Fruit fly (Drosophila melanogaster) whole organism, prepupa: ENCODE measurements around the gene CG2224.

Experiments
- Blimp-1 ChIP-seq: fragments of 200-800 bp; sonication (Bioruptor generic); optimal IDR thresholded peaks from 3 replicates; lab custom pipeline; 2017; ENCODE audit warnings: missing biosample characterization, missing genetic modification characterization, mild to moderate bottlenecking, moderate library complexity, missing genetic modification reagents
- CG11762 ChIP-seq: fragments of 200-800 bp; sonication (Bioruptor generic); optimal IDR thresholded peaks from 3 replicates; lab custom pipeline; 2016; ENCODE audit warnings: missing biosample characterization, missing genetic modification characterization; ENCODE audit not compliant: insufficient read depth
- CG15336 ChIP-seq: fragments of 200-800 bp; sonication (Bioruptor generic); IDR thresholded peaks from 2 replicates; pipeline ENCODE4 v1.3.6; 2022; ENCODE audit warnings: missing biosample characterization, missing genetic modification characterization
- CG32006 ChIP-seq: fragments of 200-800 bp; sonication (Bioruptor generic); optimal IDR thresholded peaks from 3 replicates; lab custom pipeline; 2017; ENCODE audit warnings: missing biosample characterization, mild to moderate bottlenecking, missing genetic modification characterization
- CG34406 ChIP-seq: fragments of 200-800 bp; sonication (Bioruptor generic); optimal IDR thresholded peaks from 3 replicates; lab custom pipeline; 2016; ENCODE audit warnings: missing biosample characterization, missing genetic modification characterization
- CG4318 ChIP-seq: fragments of 200-800 bp; sonication (Bioruptor generic); optimal IDR thresholded peaks from 3 replicates; lab custom pipeline; 2017; ENCODE audit warnings: missing biosample characterization, mild to moderate bottlenecking, missing genetic modification characterization
- CG6163 ChIP-seq: fragments of 200-800 bp; sonication (Bioruptor generic); IDR thresholded peaks from 3 replicates; pipeline ENCODE4 v1.3.6; 2022; ENCODE audit warnings: missing biosample characterization, missing genetic modification characterization
- CG6276 ChIP-seq: fragments of 200-800 bp; sonication (Bioruptor generic); optimal IDR thresholded peaks from 2 replicates; lab custom pipeline; 2017; ENCODE audit warnings: missing biosample characterization, mild to moderate bottlenecking, missing genetic modification characterization
- CG6792 ChIP-seq: fragments of 200-800 bp; sonication (Bioruptor generic); optimal IDR thresholded peaks from 3 replicates; lab custom pipeline; 2016; ENCODE audit warnings: missing biosample characterization, missing genetic modification characterization
- CG6808 ChIP-seq: fragments of 200-800 bp; sonication (Bioruptor generic); optimal IDR thresholded peaks from 3 replicates; lab custom pipeline; 2017; ENCODE audit warnings: missing biosample characterization, missing genetic modification characterization, mild to moderate bottlenecking, moderate library complexity, missing genetic modification reagents
- CG8119 ChIP-seq: fragments of 200-800 bp; sonication (Bioruptor generic); IDR thresholded peaks from 3 replicates; pipeline ENCODE4 v1.3.6; 2022; ENCODE audit warnings: missing biosample characterization, missing genetic modification characterization
- Eip75B ChIP-seq: fragments of 200-800 bp; sonication (Bioruptor generic); optimal IDR thresholded peaks from 3 replicates; lab custom pipeline; 2016; ENCODE audit warnings: missing biosample characterization, missing genetic modification characterization
- Eip78C ChIP-seq: fragments of 200-800 bp; sonication (Bioruptor generic); peaks from one replicate; lab custom pipeline; 2016; ENCODE audit warnings: missing biosample characterization, missing genetic modification characterization
- Ets96B ChIP-seq: fragments of 200-800 bp; optimal IDR thresholded peaks from 2 replicates; lab custom pipeline; 2019; ENCODE audit warnings: missing biosample characterization, mild to moderate bottlenecking, missing genetic modification characterization, moderate library complexity
- Hr39 ChIP-seq: fragments of 200-800 bp; sonication (Bioruptor generic); optimal IDR thresholded peaks from 2 replicates; lab custom pipeline; 2016; ENCODE audit warnings: missing biosample characterization, missing genetic modification characterization
- Met ChIP-seq: fragments of 200-800 bp; sonication (Bioruptor generic); optimal IDR thresholded peaks from 3 replicates; lab custom pipeline; 2016; ENCODE audit warnings: missing biosample characterization, missing genetic modification characterization
- OdsH ChIP-seq: fragments of 200-800 bp; sonication (Bioruptor generic); optimal IDR thresholded peaks from 3 replicates; lab custom pipeline; 2016; ENCODE audit warnings: missing biosample characterization, missing genetic modification characterization
- Sox102F ChIP-seq: fragments of 200-800 bp; sonication (Bioruptor generic); optimal IDR thresholded peaks from 2 replicates; lab custom pipeline; 2016; ENCODE audit warnings: missing biosample characterization, mild to moderate bottlenecking, missing genetic modification characterization
- acj6 ChIP-seq: fragments of 200-800 bp; sonication (Bioruptor generic); optimal IDR thresholded peaks from 3 replicates; lab custom pipeline; 2016; ENCODE audit warnings: missing biosample characterization, missing genetic modification characterization
- cyc ChIP-seq: fragments of 200-800 bp; sonication (Bioruptor generic); optimal IDR thresholded peaks from 3 replicates; lab custom pipeline; 2016; ENCODE audit warnings: missing biosample characterization, missing genetic modification characterization
- eg ChIP-seq: fragments of 200-800 bp; sonication (Bioruptor generic); IDR thresholded peaks from 3 replicates; pipeline ENCODE4 v1.3.6; 2022; ENCODE audit warnings: missing biosample characterization, missing genetic modification characterization
- esn ChIP-seq: fragments of 200-800 bp; sonication (Bioruptor generic); optimal IDR thresholded peaks from 2 replicates; lab custom pipeline; 2016; ENCODE audit warnings: missing biosample characterization, mild to moderate bottlenecking, missing genetic modification characterization, moderate library complexity
- fd85E ChIP-seq: fragments of 200-800 bp; sonication (Bioruptor generic); optimal IDR thresholded peaks from 3 replicates; lab custom pipeline; 2016; ENCODE audit warnings: missing biosample characterization, missing genetic modification characterization
- fkh ChIP-seq: fragments of 200-800 bp; sonication (Bioruptor generic); optimal IDR thresholded peaks from 3 replicates; lab custom pipeline; 2017; ENCODE audit warnings: missing biosample characterization, mild to moderate bottlenecking, missing genetic modification characterization, moderate library complexity
- spab ChIP-seq: fragments of 200-800 bp; sonication (Bioruptor generic); optimal IDR thresholded peaks from 2 replicates; lab custom pipeline; 2017; ENCODE audit warnings: missing biosample characterization, mild to moderate bottlenecking, missing genetic modification characterization, missing genetic modification reagents
- ss ChIP-seq, 2 experiments: fragments of 200-800 bp; sonication (Bioruptor generic); optimal IDR thresholded peaks; 2 replicates in 1 of 2; 3 replicates in 1 of 2; lab custom pipeline; 2017 to 2018; ENCODE audit warnings: mild to moderate bottlenecking in 2 of 2, missing biosample characterization in 2 of 2, missing genetic modification characterization in 2 of 2, moderate library complexity in 1 of 2
- svp ChIP-seq: fragments of 200-800 bp; sonication (Bioruptor generic); peaks from one replicate; lab custom pipeline; 2016; ENCODE audit warnings: missing biosample characterization, missing genetic modification characterization

Gene CG2224

DNA sequence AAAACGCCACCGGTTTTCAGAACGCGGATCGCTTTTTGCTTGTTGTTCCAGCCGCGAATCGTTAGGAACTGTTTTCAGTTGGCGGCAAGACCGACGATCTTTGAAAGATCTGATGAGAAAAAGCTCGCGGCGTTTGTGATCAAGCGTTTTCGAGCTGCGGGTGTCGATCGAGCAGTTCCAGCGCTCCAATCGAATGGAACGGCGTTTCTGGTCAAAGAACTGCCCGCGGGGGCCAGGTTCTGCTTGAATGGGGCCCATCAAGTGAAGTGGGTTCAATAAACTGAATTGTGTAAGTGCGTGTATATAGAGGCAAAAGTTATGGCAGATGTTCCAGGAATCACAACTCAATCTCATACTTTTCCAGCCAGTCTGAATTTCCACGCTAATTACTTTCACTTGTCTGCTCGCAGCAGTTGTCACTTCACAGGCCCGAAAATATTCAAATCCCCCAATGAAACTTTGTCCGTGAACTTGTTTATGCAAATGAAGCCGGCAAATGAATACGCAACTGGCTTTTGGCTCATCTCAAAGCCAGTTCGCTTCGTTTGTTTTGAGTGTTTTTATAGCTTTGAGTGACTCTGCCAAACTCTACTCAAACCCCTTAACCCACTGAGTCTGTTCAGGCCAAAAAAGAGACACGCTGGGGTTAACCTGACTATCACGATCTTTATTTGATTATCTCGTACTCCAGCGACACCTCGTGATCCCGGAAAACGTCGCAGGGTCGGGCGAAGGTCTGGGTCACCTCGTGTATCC, 37.2 kb upstream of the CG2224 start, which contains the start of gene PH4alphaMP:
PH4alphaMP (minus strand) TSS at position 51 of the 756 bp plus-strand sequence.
- TF ChIP-seq svp (GFP tag; lab: Kevin White, UChicago) (peak; percentile 23), fd85E (GFP tag; lab: Kevin White, UChicago) (no peak), Blimp-1 (GFP tag; lab: Kevin White, UChicago) (peak; percentile 33), CG4318 (no peak), Ets96B (tag; lab: Kevin White, UChicago) (no peak), CG6792 (GFP tag; lab: Kevin White, UChicago) (no peak), CG6163 (GFP tag; lab: Robert Waterston, UW) (no peak), Sox102F (GFP tag; lab: Kevin White, UChicago) (no peak), Eip75B (GFP tag; lab: Kevin White, UChicago) (no peak)

dm6 chr3R:30489797-30490196, 30.7 kb upstream of the CG2224 start, which contains the start of gene PH4alphaSG2:
Gene PH4alphaSG2, plus strand, starts transcription at chr3R:30490074.
- TF ChIP-seq cyc (GFP tag; lab: Kevin White, UChicago), result no peak
- TF ChIP-seq fkh, result peak; percentile 43
- TF ChIP-seq, all 60 proteins: peak for 1

DNA sequence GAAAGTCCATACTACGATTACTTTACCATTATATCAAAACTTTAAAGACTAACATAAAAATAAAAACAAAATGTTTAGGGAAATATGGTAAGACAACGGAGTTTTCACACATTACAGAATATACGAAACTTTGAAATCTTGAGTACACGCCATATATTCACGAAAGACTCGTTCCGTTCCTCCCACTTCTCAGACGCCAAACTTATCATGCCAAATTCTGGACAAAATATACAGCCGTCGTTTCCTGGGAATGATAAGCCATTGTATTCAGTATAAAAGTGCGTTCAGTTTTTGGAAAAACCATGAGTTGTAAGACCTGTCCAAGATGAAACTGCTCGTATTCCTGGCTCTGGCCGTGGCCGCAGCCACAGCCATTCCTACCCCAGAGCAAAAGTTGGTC, 29.6 kb upstream of the CG2224 start, which contains the start of gene Jon99Fi:
Jon99Fi (plus strand) TSS at position 301 of the 400 bp plus-strand sequence.
- TF ChIP-seq Sox102F (GFP tag; lab: Kevin White, UChicago) (no peak), Hr39 (GFP tag; lab: Kevin White, UChicago) (no peak), CG6276 (GFP tag; lab: Kevin White, UChicago) (no peak), CG15336 (GFP tag; lab: Robert Waterston, UW) (no peak), Ets96B (tag; lab: Kevin White, UChicago) (no peak), CG34406 (GFP tag; lab: Kevin White, UChicago) (no peak), Eip78C (no peak), fd85E (GFP tag; lab: Kevin White, UChicago) (no peak), CG6808 (GFP tag; lab: Kevin White, UChicago) (no peak), Eip75B (GFP tag; lab: Kevin White, UChicago) (no peak), CG8119 (GFP tag; lab: Robert Waterston, UW) (no peak), ss (GFP tag; optimal IDR thresholded peaks at IDR 0.05; lab: Kevin White, UChicago) (no peak)

dm6 chr3R:30487828-30488227, 28.7 kb upstream of the CG2224 start, which contains the start of gene Jon99Fii:
Gene Jon99Fii, minus strand, starts transcription at chr3R:30487928.
- TF ChIP-seq acj6 (GFP tag; lab: Kevin White, UChicago), result no peak

dm6 chr3R:30476367-30476766, 17.3 kb upstream of the CG2224 start, which contains the start of gene spdo:
Gene spdo, plus strand, starts transcription at chr3R:30476684.
- no peak for TF ChIP-seq CG6792 (GFP tag; lab: Kevin White, UChicago)
- no peak for TF ChIP-seq CG32006 (GFP tag; lab: Kevin White, UChicago)
- no peak for TF ChIP-seq spab (GFP tag; lab: Kevin White, UChicago)
- TF ChIP-seq CG11762, result no peak
- no peak for TF ChIP-seq eg (GFP tag; lab: Robert Waterston, UW)
- no peak for TF ChIP-seq CG34406 (GFP tag; lab: Kevin White, UChicago)
- TF ChIP-seq Met (GFP tag; lab: Kevin White, UChicago), result no peak
- TF ChIP-seq Blimp-1 (GFP tag; lab: Kevin White, UChicago), result no peak
- no peak for TF ChIP-seq acj6 (GFP tag; lab: Kevin White, UChicago)
- TF ChIP-seq esn, result no peak
- no peak for TF ChIP-seq OdsH (GFP tag; lab: Kevin White, UChicago)
- no peak for TF ChIP-seq cyc (GFP tag; lab: Kevin White, UChicago)

DNA sequence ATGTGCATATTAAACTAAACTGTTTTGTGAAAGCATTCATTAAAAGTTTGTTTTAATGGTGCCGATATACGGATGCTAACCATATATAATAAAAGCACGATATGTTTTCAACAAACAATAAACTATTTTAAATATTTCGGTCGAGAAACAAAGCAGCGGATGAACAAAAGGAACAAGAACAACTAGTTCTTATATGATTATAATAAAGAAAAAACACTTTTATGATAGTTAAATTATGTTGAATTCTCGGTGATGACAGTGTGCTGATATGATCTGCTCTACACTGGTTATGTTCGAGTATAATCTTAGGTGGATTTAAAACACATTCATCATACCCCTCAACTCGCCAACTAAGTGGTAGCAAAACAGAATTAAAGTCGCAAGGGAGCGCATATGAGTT, 16.8 kb upstream of the CG2224 start:
- TF ChIP-seq esn, result peak; percentile 18
- TF ChIP-seq Eip78C, result peak; percentile 50
- TF ChIP-seq Ets96B (tag; lab: Kevin White, UChicago), result no peak
